Fruit fly (Drosophila melanogaster) whole organism, embryonic: ENCODE results near the gene nAChRalpha6.

Experiments used
- Asciz ChIP-seq: fragments of 200-800 bp; sonication (Bioruptor generic); optimal IDR thresholded peaks from 2 replicates; lab custom pipeline; 2017; ENCODE audit warnings: missing biosample characterization, mild to moderate bottlenecking, missing genetic modification characterization, missing genetic modification reagents
- CG1024 ChIP-seq: fragments of 200-800 bp; sonication (Bioruptor generic); IDR thresholded peaks from 2 replicates; pipeline ENCODE4 v1.3.6; 2022; ENCODE audit warnings: missing biosample characterization, missing genetic modification characterization
- CG10654 ChIP-seq: fragments of 200-800 bp; sonication (Bioruptor generic); optimal IDR thresholded peaks from 2 replicates; lab custom pipeline; 2016; ENCODE audit warnings: missing biosample characterization, missing genetic modification characterization
- CG12071 ChIP-seq: fragments of 200-800 bp; sonication (Bioruptor generic); optimal IDR thresholded peaks from 3 replicates; lab custom pipeline; 2018; ENCODE audit warnings: missing biosample characterization, mild to moderate bottlenecking, missing genetic modification characterization
- CG12391 ChIP-seq: fragments of 200-800 bp; sonication (Bioruptor generic); optimal IDR thresholded peaks from 3 replicates; lab custom pipeline; 2018; ENCODE audit warnings: missing biosample characterization, mild to moderate bottlenecking, missing genetic modification characterization, moderate library complexity
- CG14014 ChIP-seq: fragments of 200-800 bp; sonication (Bioruptor generic); IDR thresholded peaks from 2 replicates; pipeline ENCODE4 v1.3.6; 2022; ENCODE audit warnings: missing biosample characterization, missing genetic modification characterization
- CG17385 ChIP-seq: fragments of 200-800 bp; sonication (Bioruptor generic); optimal IDR thresholded peaks from 3 replicates; lab custom pipeline; 2018; ENCODE audit warnings: missing biosample characterization, mild to moderate bottlenecking, missing genetic modification characterization
- CG18011 ChIP-seq: fragments of 200-800 bp; sonication (Bioruptor generic); optimal IDR thresholded peaks from 2 replicates; lab custom pipeline; 2017; ENCODE audit warnings: missing biosample characterization, missing genetic modification characterization, mild to moderate bottlenecking, moderate library complexity, missing genotype
- CG33557 ChIP-seq: fragments of 200-800 bp; sonication (Bioruptor generic); optimal IDR thresholded peaks from 2 replicates; lab custom pipeline; 2019; ENCODE audit warnings: missing biosample characterization, mild to moderate bottlenecking, missing genetic modification characterization, moderate library complexity
- CG34376 ChIP-seq: fragments of 200-800 bp; sonication (Bioruptor generic); optimal IDR thresholded peaks from 2 replicates; lab custom pipeline; 2018; ENCODE audit warnings: missing biosample characterization, mild to moderate bottlenecking, missing genetic modification characterization
- CG5245 ChIP-seq: fragments of 200-800 bp; sonication (Bioruptor generic); optimal IDR thresholded peaks from 3 replicates; lab custom pipeline; 2016; ENCODE audit warnings: missing biosample characterization, missing genetic modification characterization
- CG6813 ChIP-seq: fragments of 200-800 bp; sonication (Bioruptor generic); optimal IDR thresholded peaks from 2 replicates; lab custom pipeline; 2017; ENCODE audit warnings: missing biosample characterization, missing genetic modification characterization, mild to moderate bottlenecking, moderate library complexity, missing genetic modification reagents
- CG7745 ChIP-seq: fragments of 200-800 bp; sonication (Bioruptor generic); optimal IDR thresholded peaks from 2 replicates; lab custom pipeline; 2018; ENCODE audit warnings: missing biosample characterization, mild to moderate bottlenecking, missing genetic modification characterization, moderate library complexity
- CG9817 ChIP-seq: fragments of 200-800 bp; sonication (Bioruptor generic); optimal IDR thresholded peaks from 2 replicates; lab custom pipeline; 2018; ENCODE audit warnings: missing biosample characterization, mild to moderate bottlenecking, missing genetic modification characterization, moderate library complexity
- Dbx ChIP-seq: fragments of 200-800 bp; sonication (Bioruptor generic); IDR thresholded peaks from 3 replicates; pipeline ENCODE4 v1.3.6; 2022; ENCODE audit warnings: missing biosample characterization, missing genetic modification characterization
- Dref ChIP-seq: fragments of 200-800 bp; sonication (Bioruptor generic); IDR thresholded peaks from 2 replicates; pipeline ENCODE4 v1.3.6; 2022; ENCODE audit warnings: missing biosample characterization, missing genetic modification characterization
- HLHmδ ChIP-seq: fragments of 200-800 bp; sonication (Bioruptor generic); optimal IDR thresholded peaks from 2 replicates; lab custom pipeline; 2018; ENCODE audit warnings: missing biosample characterization, mild to moderate bottlenecking, missing genetic modification characterization, moderate library complexity
- MESR4 ChIP-seq: fragments of 200-800 bp; sonication (Bioruptor generic); optimal IDR thresholded peaks from 2 replicates; lab custom pipeline; 2018; ENCODE audit warnings: missing biosample characterization, mild to moderate bottlenecking, missing genetic modification characterization, moderate library complexity
- Med ChIP-seq: fragments of 200-800 bp; sonication (Bioruptor generic); peaks from one replicate; lab custom pipeline; 2016; ENCODE audit warnings: missing biosample characterization, missing genetic modification characterization, mild to moderate bottlenecking, inconsistent platforms, moderate library complexity
- Opbp ChIP-seq: fragments of 200-800 bp; sonication (Bioruptor generic); IDR thresholded peaks from 3 replicates; pipeline ENCODE4 v1.3.6; 2022; ENCODE audit warnings: missing biosample characterization, missing genetic modification characterization; ENCODE audit not compliant: partially characterized antibody
- Sox102F ChIP-seq: fragments of 200-800 bp; sonication (Bioruptor generic); optimal IDR thresholded peaks from 2 replicates; lab custom pipeline; 2018; ENCODE audit warnings: missing biosample characterization, mild to moderate bottlenecking, missing genetic modification characterization, moderate library complexity
- Ssrp ChIP-seq: fragments of 200-800 bp; sonication (Bioruptor generic); optimal IDR thresholded peaks from 2 replicates; lab custom pipeline; 2018; ENCODE audit warnings: missing biosample characterization, mild to moderate bottlenecking, missing genetic modification characterization, moderate library complexity
- TFAM ChIP-seq: fragments of 200-800 bp; sonication (Bioruptor generic); optimal IDR thresholded peaks from 2 replicates; lab custom pipeline; 2017; ENCODE audit warnings: missing biosample characterization, missing genetic modification characterization, inconsistent platforms
- YL-1 ChIP-seq: fragments of 200-800 bp; sonication (Bioruptor generic); optimal IDR thresholded peaks from 3 replicates; lab custom pipeline; 2017; ENCODE audit warnings: missing biosample characterization, mild to moderate bottlenecking, missing genetic modification characterization
- bab2 ChIP-seq: fragments of 200-800 bp; sonication (Bioruptor generic); optimal IDR thresholded peaks from 2 replicates; lab custom pipeline; 2016; ENCODE audit warnings: missing biosample characterization, missing genetic modification characterization
- caup ChIP-seq: fragments of 200-800 bp; sonication (Bioruptor generic); optimal IDR thresholded peaks from 3 replicates; lab custom pipeline; 2017; ENCODE audit warnings: missing biosample characterization, mild to moderate bottlenecking, missing genetic modification characterization, moderate library complexity; ENCODE audit not compliant: severe bottlenecking
- ci ChIP-seq: fragments of 200-800 bp; sonication (Bioruptor generic); IDR thresholded peaks from 3 replicates; pipeline ENCODE4 v1.3.6; 2022; ENCODE audit warnings: missing biosample characterization, missing genetic modification characterization
- corto ChIP-seq: fragments of 200-800 bp; sonication (Bioruptor generic); optimal IDR thresholded peaks from 2 replicates; lab custom pipeline; 2016; ENCODE audit warnings: missing biosample characterization, mild to moderate bottlenecking, missing genetic modification characterization, moderate library complexity
- dysf ChIP-seq: fragments of 200-800 bp; sonication (Bioruptor generic); IDR thresholded peaks from 3 replicates; pipeline ENCODE4 v1.3.6; 2022; ENCODE audit warnings: missing biosample characterization, missing genetic modification characterization
- exex ChIP-seq: fragments of 200-800 bp; sonication (Bioruptor generic); optimal IDR thresholded peaks from 4 replicates; lab custom pipeline; 2018; ENCODE audit warnings: missing biosample characterization, mild to moderate bottlenecking, missing genetic modification characterization, moderate library complexity
- ftz-f1 ChIP-seq: fragments of 200-800 bp; sonication (Bioruptor generic); optimal IDR thresholded peaks from 2 replicates; lab custom pipeline; 2016; ENCODE audit warnings: missing biosample characterization, missing genetic modification characterization
- fu2 ChIP-seq: fragments of 200-800 bp; sonication (Bioruptor generic); optimal IDR thresholded peaks from 2 replicates; lab custom pipeline; 2016; ENCODE audit warnings: missing biosample characterization, missing genetic modification characterization
- gsb ChIP-seq: fragments of 200-800 bp; sonication (Bioruptor generic); IDR thresholded peaks from 2 replicates; pipeline ENCODE4 v1.3.6; 2022; ENCODE audit warnings: missing biosample characterization, missing genetic modification characterization
- gsb-n ChIP-seq: fragments of 200-800 bp; sonication (Bioruptor generic); optimal IDR thresholded peaks from 3 replicates; lab custom pipeline; 2018; ENCODE audit warnings: missing biosample characterization, mild to moderate bottlenecking, missing genetic modification characterization
- ind ChIP-seq: fragments of 200-800 bp; sonication (Bioruptor generic); optimal IDR thresholded peaks from 3 replicates; lab custom pipeline; 2016; ENCODE audit warnings: missing biosample characterization, missing genetic modification characterization
- insv ChIP-seq, 2 experiments: fragments of 200-800 bp; sonication (Bioruptor generic); optimal IDR thresholded peaks; 3 replicates each; lab custom pipeline; 2016 to 2018; ENCODE audit warnings: missing biosample characterization in 2 of 2, missing genetic modification characterization in 2 of 2
- kay ChIP-seq: fragments of 200-800 bp; sonication (Bioruptor generic); optimal IDR thresholded peaks from 2 replicates; lab custom pipeline; 2016; ENCODE audit warnings: missing biosample characterization, missing genetic modification characterization
- lmd ChIP-seq: fragments of 200-800 bp; sonication (Bioruptor generic); IDR thresholded peaks from 2 replicates; pipeline ENCODE4 v1.3.6; 2022; ENCODE audit warnings: missing biosample characterization, missing genetic modification characterization
- lola ChIP-seq, 3 experiments: fragments of >200 bp in 2 of 3; fragments of 200-800 bp in 1 of 3; sonication (Bioruptor generic) in 1 of 3; optimal IDR thresholded peaks; 2 replicates each; lab custom pipeline; 2017 to 2019; ENCODE audit warnings: missing biosample characterization in 3 of 3, missing genetic modification characterization in 3 of 3, mild to moderate bottlenecking in 1 of 3, moderate library complexity in 1 of 3
- nmo ChIP-seq: fragments of 200-800 bp; sonication (Bioruptor generic); optimal IDR thresholded peaks from 2 replicates; lab custom pipeline; 2018; ENCODE audit warnings: missing biosample characterization, mild to moderate bottlenecking, missing genetic modification characterization, moderate library complexity
- nom ChIP-seq: fragments of 200-800 bp; sonication (Bioruptor generic); optimal IDR thresholded peaks from 2 replicates; lab custom pipeline; 2017; ENCODE audit warnings: missing biosample characterization, missing genetic modification characterization, mild to moderate bottlenecking, moderate library complexity, missing genetic modification reagents
- psq ChIP-seq: fragments of 200-800 bp; sonication (Bioruptor generic); optimal IDR thresholded peaks from 2 replicates; lab custom pipeline; 2017; ENCODE audit warnings: missing biosample characterization, missing genetic modification characterization
- rib ChIP-seq: fragments of 200-800 bp; sonication (Bioruptor generic); IDR thresholded peaks from 2 replicates; pipeline ENCODE4 v1.3.6; 2022; ENCODE audit warnings: missing biosample characterization, missing genetic modification characterization
- shn ChIP-seq: fragments of 200-800 bp; sonication (Bioruptor generic); optimal IDR thresholded peaks from 3 replicates; lab custom pipeline; 2016; ENCODE audit warnings: missing biosample characterization, missing genetic modification characterization
- tgo ChIP-seq: fragments of 200-800 bp; sonication (Bioruptor generic); IDR thresholded peaks from 3 replicates; pipeline ENCODE4 v1.3.6; 2022; ENCODE audit warnings: missing biosample characterization, missing genetic modification characterization
- tio ChIP-seq: fragments of 200-800 bp; sonication (Bioruptor generic); optimal IDR thresholded peaks from 2 replicates; lab custom pipeline; 2017; ENCODE audit warnings: missing biosample characterization, missing genetic modification characterization, inconsistent platforms
- zen ChIP-seq: fragments of 200-800 bp; sonication (Bioruptor generic); optimal IDR thresholded peaks from 3 replicates; lab custom pipeline; 2018; ENCODE audit warnings: missing biosample characterization, mild to moderate bottlenecking, missing genetic modification characterization, moderate library complexity
- zf30C ChIP-seq: fragments of 200-800 bp; sonication (Bioruptor generic); optimal IDR thresholded peaks from 3 replicates; lab custom pipeline; 2018; ENCODE audit warnings: missing biosample characterization, mild to moderate bottlenecking, missing genetic modification characterization

Gene nAChRalpha6

dm6 chr2L:9915011-9915850, 29.2 kb upstream of the nAChRalpha6 start, which contains the start of gene yip2 (continued):
- TF ChIP-seq Dbx (GFP tag; lab: Robert Waterston, UW) (peak; percentile 59), CG17385 (peak; percentile 69), CG7745 (no peak), nom (GFP tag; lab: Kevin White, UChicago) (peak; percentile 100), corto (GFP tag; lab: Kevin White, UChicago) (peak; percentile 22), Opbp (GFP tag; lab: Robert Waterston, UW) (no peak), lmd (GFP tag; lab: Robert Waterston, UW) (peak; percentile 40; the same call in 1 of the 2 replicates), Ssrp (tag; lab: Kevin White, UChicago) (peak; percentile 29), nmo (GFP tag; lab: Kevin White, UChicago) (peak; percentile 22), zf30C (peak; percentile 88), gsb (GFP tag; lab: Robert Waterston, UW) (no peak), shn (peak; percentile 60), Dref (GFP tag; lab: Robert Waterston, UW) (no peak; the same call in 1 of the 2 replicates), dysf (GFP tag; lab: Robert Waterston, UW) (peak; percentile 67; the same call in 1 of the 3 replicates), psq (no peak), kay (GFP tag; lab: Kevin White, UChicago) (peak; percentile 74), CG6813 (peak; percentile 60), tio (no peak), CG34376 (GFP tag; lab: Kevin White, UChicago) (peak; percentile 96), CG1024 (GFP tag; lab: Robert Waterston, UW) (0 out of 2 replicates have a peak, but pooled peaks have one; percentile 23), Sox102F (peak; percentile 74), ftz-f1 (GFP tag; lab: Kevin White, UChicago) (no peak), CG10654 (GFP tag; lab: Kevin White, UChicago) (no peak), zen (tag; lab: Kevin White, UChicago) (no peak), CG18011 (GFP tag; lab: Kevin White, UChicago) (peak; percentile 41), CG12071 (peak; percentile 62), CG14014 (GFP tag; lab: Robert Waterston, UW) (peak; percentile 70), gsb-n (tag; lab: Kevin White, UChicago) (no peak), Asciz (GFP tag; lab: Kevin White, UChicago) (peak; percentile 22), exex (tag; lab: Kevin White, UChicago) (peak; percentile 57), CG33557 (GFP tag; lab: Kevin White, UChicago) (no peak), CG5245 (GFP tag; lab: Kevin White, UChicago) (no peak), CG12391 (tag; lab: Kevin White, UChicago) (peak; percentile 75), insv (GFP tag; optimal IDR thresholded peaks at IDR 0.05; lab: Kevin White, UChicago) (no peak), lola (GFP tag; optimal IDR thresholded peaks at IDR 0.05; lab: Kevin White, UChicago) (no peak), ci (GFP tag; lab: Robert Waterston, UW) (peak; percentile 93), tgo (GFP tag; lab: Robert Waterston, UW) (peak; percentile 75), bab2 (GFP tag; lab: Kevin White, UChicago) (peak; percentile 61), Med (peak; percentile 94), caup (GFP tag; lab: Kevin White, UChicago) (peak; percentile 55), ind (GFP tag; lab: Kevin White, UChicago) (peak; percentile 61), MESR4 (GFP tag; lab: Kevin White, UChicago) (peak; percentile 27), YL-1 (GFP tag; lab: Kevin White, UChicago) (peak; percentile 52), HLHmδ (no peak), fu2 (GFP tag; lab: Kevin White, UChicago) (peak; percentile 62), CG9817 (tag; lab: Kevin White, UChicago) (peak; percentile 39), TFAM (GFP tag; lab: Kevin White, UChicago) (no peak), rib (GFP tag; lab: Robert Waterston, UW) (peak; percentile 68; the same call in 1 of the 2 replicates)
